Fruit fly (Drosophila melanogaster): ENCODE results near the gene CG42713.

CG42713 gene

DNA sequence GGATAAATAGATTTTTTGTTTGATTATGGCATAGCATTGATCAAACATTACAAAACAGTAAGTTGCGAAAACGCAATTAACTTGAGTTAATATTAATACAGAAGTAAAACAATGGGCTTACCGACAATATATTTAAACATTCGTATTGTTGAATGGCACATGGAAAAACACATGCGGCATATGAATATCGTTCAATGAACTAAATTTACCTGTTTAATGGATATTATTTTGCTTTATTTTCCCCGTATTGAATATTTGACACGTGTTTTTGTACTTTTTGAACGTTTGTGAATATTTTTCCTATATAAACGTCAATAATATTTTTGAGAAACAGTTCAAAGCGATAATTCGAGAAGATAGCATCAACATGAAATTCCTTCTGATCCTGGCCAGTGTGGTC lies at the start of gene CG42713:
Gene CG42713 (plus strand): TSS at position 301 of the 400 bp plus-strand sequence.
- no peak for TF ChIP-seq vri (GFP tag; optimal IDR thresholded peaks at IDR 0.05)
- no peak for TF ChIP-seq Sox102F (GFP tag; optimal IDR thresholded peaks at IDR 0.05)
- TF ChIP-seq fkh (GFP tag; optimal IDR thresholded peaks at IDR 0.05) = no peak
- TF ChIP-seq lz (GFP tag; optimal IDR thresholded peaks at IDR 0.05) = no peak

DNA sequence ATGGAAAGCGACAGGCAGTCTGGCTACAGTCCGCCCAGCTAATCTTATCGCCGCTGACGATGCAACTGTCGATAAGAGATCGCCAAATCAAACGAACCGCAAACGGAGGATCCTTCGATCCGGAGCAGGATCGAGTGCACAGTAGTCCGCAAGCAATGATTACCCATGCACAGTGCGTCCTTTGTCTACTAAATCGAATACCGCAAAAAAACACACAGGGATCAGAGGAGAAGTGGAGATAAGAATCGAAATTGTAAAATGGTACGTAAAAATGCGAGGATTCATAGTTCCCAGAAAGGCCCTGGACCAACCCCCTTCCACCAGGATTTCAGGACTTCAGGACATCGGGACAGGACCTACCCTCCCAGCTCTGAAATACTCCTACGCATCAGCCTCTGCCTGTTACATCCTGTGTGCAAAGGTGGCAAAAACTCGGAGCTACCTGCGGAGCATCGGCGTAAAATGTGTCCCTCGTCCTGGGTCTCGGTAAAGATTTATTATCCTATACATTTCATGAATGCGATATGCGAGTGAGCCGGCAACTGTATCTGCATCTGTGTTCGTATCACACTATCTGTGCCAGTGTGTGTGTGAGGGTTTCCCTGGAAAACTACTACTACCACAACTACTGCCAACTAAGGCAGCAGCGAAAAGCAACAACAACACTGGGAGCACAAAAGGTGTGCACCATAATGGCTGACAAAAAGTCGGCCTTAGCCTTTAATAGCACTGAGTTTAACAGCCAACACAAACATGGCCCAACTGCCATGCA lies 49.6 kb upstream of the CG42713 start:
- no peak for TF ChIP-seq CG4318 (GFP tag; optimal IDR thresholded peaks at IDR 0.05)
- TF ChIP-seq achi (GFP tag; optimal IDR thresholded peaks at IDR 0.05) = no peak
- no peak for TF ChIP-seq CG16779 (tag; optimal IDR thresholded peaks at IDR 0.05)
- TF ChIP-seq Eip93F (GFP tag; optimal IDR thresholded peaks at IDR 0.05) = no peak
- TF ChIP-seq fkh (GFP tag; optimal IDR thresholded peaks at IDR 0.05) = no peak
- no peak for TF ChIP-seq Blimp-1 (GFP tag; optimal IDR thresholded peaks at IDR 0.05)
- no peak for TF ChIP-seq svp (GFP tag)
- TF ChIP-seq dsx (GFP tag; optimal IDR thresholded peaks at IDR 0.05; ENCODE audit: poor library complexity, severe bottlenecking) = no peak
- no peak for TF ChIP-seq Smox (GFP tag; optimal IDR thresholded peaks at IDR 0.05)
- TF ChIP-seq Sox14 (GFP tag; optimal IDR thresholded peaks at IDR 0.05) = no peak
- no peak for TF ChIP-seq eg (GFP tag; IDR thresholded peaks at IDR 0.05)
- no peak for TF ChIP-seq net (GFP tag; optimal IDR thresholded peaks at IDR 0.05)
- TF ChIP-seq CG10631 (GFP tag; optimal IDR thresholded peaks at IDR 0.05) = no peak
- TF ChIP-seq CG6808 (GFP tag; optimal IDR thresholded peaks at IDR 0.05) = no peak

dm6 chr2L:8842262-8842561 lies 49.0 kb upstream of the CG42713 start:
- peak; percentile 65 for TF ChIP-seq Eip78C (GFP tag)
- TF ChIP-seq CG32006 (GFP tag; optimal IDR thresholded peaks at IDR 0.05) = peak; percentile 10
- no peak for TF ChIP-seq topi (GFP tag; optimal IDR thresholded peaks at IDR 0.05)
- TF ChIP-seq pdm3 (GFP tag; optimal IDR thresholded peaks at IDR 0.05) = peak; percentile 6
- no peak for TF ChIP-seq CG7368 (GFP tag; optimal IDR thresholded peaks at IDR 0.05)
- TF ChIP-seq CG3919 (GFP tag; optimal IDR thresholded peaks at IDR 0.05) = peak; percentile 33
- TF ChIP-seq CG6854 (GFP tag; optimal IDR thresholded peaks at IDR 0.05) = no peak
- TF ChIP-seq CG3032 (tag; optimal IDR thresholded peaks at IDR 0.05) = peak; percentile 23
- peak; percentile 7 for TF ChIP-seq CG6808 (GFP tag; optimal IDR thresholded peaks at IDR 0.05)

- TF ChIP-seq Hr4 (GFP tag; optimal IDR thresholded peaks at IDR 0.05) = no peak
- no peak for TF ChIP-seq CG10669 (GFP tag; optimal IDR thresholded peaks at IDR 0.05)
- TF ChIP-seq eg (GFP tag; IDR thresholded peaks at IDR 0.05) = no peak
- TF ChIP-seq OdsH (GFP tag; optimal IDR thresholded peaks at IDR 0.05) = no peak
- no peak for TF ChIP-seq Lpt (GFP tag; optimal IDR thresholded peaks at IDR 0.05)
- no peak for TF ChIP-seq CG11762 (GFP tag; optimal IDR thresholded peaks at IDR 0.05; ENCODE audit: insufficient read depth)
- TF ChIP-seq ss (GFP tag; optimal IDR thresholded peaks at IDR 0.05) = no peak
Observed at dm6 chr2L:8843593-8843992, 47.6 kb upstream of the CG42713 start.

dm6 chr2L:8844693-8845092 lies 46.5 kb upstream of the CG42713 start:
- TF ChIP-seq CG15336 (GFP tag; IDR thresholded peaks at IDR 0.05) (no peak), Met (GFP tag; optimal IDR thresholded peaks at IDR 0.05) (no peak), CG6163 (GFP tag; IDR thresholded peaks at IDR 0.05) (no peak), Hr39 (GFP tag; optimal IDR thresholded peaks at IDR 0.05) (no peak), CG7368 (GFP tag; optimal IDR thresholded peaks at IDR 0.05) (no peak), CG11294 (GFP tag; IDR thresholded peaks at IDR 0.05) (no peak), CG4318 (GFP tag; optimal IDR thresholded peaks at IDR 0.05) (no peak)

Measured in whole organism, prepupa.